Worm (Caenorhabditis elegans) whole organism, L1 larva: ENCODE results near the gene twk-33.

ENCODE experiments used
- Y116A8C.19 ChIP-seq: sonication (generic microtip); optimal IDR thresholded peaks from 2 replicates; lab custom pipeline; 2016; ENCODE audit warnings: missing compliant biosample characterization, missing genetic modification characterization, borderline replicate concordance
- egl-27 ChIP-seq, 2 experiments: fragments of 150-350 bp in 1 of 2; sonication (generic microtip); optimal IDR thresholded peaks; 3 replicates each; lab custom pipeline; 2017 to 2018; ENCODE audit warnings: missing biosample characterization in 2 of 2, missing genetic modification characterization in 2 of 2, missing genetic modification reagents in 2 of 2
- elt-2 ChIP-seq: sonication (generic microtip); optimal IDR thresholded peaks from 2 replicates; lab custom pipeline; 2016; ENCODE audit warnings: missing genetic modification characterization, mild to moderate bottlenecking, inconsistent platforms, missing compliant biosample characterization, missing genetic modification reagents
- fkh-8 ChIP-seq: sonication (generic microtip); optimal IDR thresholded peaks from 2 replicates; lab custom pipeline; 2016; ENCODE audit warnings: mild to moderate bottlenecking, missing genetic modification characterization, missing compliant biosample characterization
- hlh-17 ChIP-seq: fragments of 200-800 bp; sonication (Bioruptor generic); optimal IDR thresholded peaks from 2 replicates; lab custom pipeline; 2018; ENCODE audit warnings: missing genetic modification characterization, mild to moderate bottlenecking, missing compliant biosample characterization, moderate library complexity, borderline replicate concordance
- nhr-11 ChIP-seq: fragments of 150-350 bp; optimal IDR thresholded peaks from 2 replicates; lab custom pipeline; 2014; ENCODE audit warnings: missing biosample characterization, missing genetic modification characterization
- pag-3 ChIP-seq: sonication (generic microtip); optimal IDR thresholded peaks from 2 replicates; lab custom pipeline; 2017; ENCODE audit warnings: missing genetic modification characterization, mild to moderate bottlenecking, missing compliant biosample characterization, antibody characterized with exemption, borderline replicate concordance; ENCODE audit not compliant: insufficient read depth
- sptf-1 ChIP-seq: fragments of 150-350 bp; optimal IDR thresholded peaks from 2 replicates; lab custom pipeline; 2014; ENCODE audit warnings: missing biosample characterization, missing genetic modification characterization
- unc-98 ChIP-seq: fragments of 200-800 bp; sonication (Bioruptor generic); IDR thresholded peaks from 2 replicates; pipeline ENCODE4 v1.3.6; 2022; ENCODE audit warnings: missing genetic modification characterization, missing compliant biosample characterization
- vab-15 ChIP-seq: sonication (generic microtip); optimal IDR thresholded peaks from 2 replicates; lab custom pipeline; 2017; ENCODE audit warnings: missing genotype, mild to moderate bottlenecking, missing genetic modification characterization, missing compliant biosample characterization
- ztf-4 ChIP-seq: fragments of 150-350 bp; optimal IDR thresholded peaks from 2 replicates; lab custom pipeline; 2014; ENCODE audit warnings: missing biosample characterization, missing genetic modification characterization

Gene twk-33

ce11 chrV:17662260-17662659 lies 51.9 kb downstream of the twk-33 start (continued):
- TF ChIP-seq Y116A8C.19 (tag; lab: Kevin White, UChicago) (no peak), egl-27 (tag; optimal IDR thresholded peaks at IDR 0.05; lab: Kevin White, UChicago) (no peak), ztf-4 (tag; lab: Kevin White, UChicago) (no peak), nhr-11 (tag; lab: Kevin White, UChicago) (no peak), unc-98 (GFP tag; lab: Robert Waterston, UW) (no peak), elt-2 (tag; lab: Kevin White, UChicago) (peak; percentile 93), sptf-1 (no peak), pag-3 (no peak), vab-15 (no peak), fkh-8 (no peak), hlh-17 (no peak)
